Fruit fly (Drosophila melanogaster) whole organism, pupa: ENCODE results near the gene CG42853.

Source experiments
- CG4496 ChIP-seq: fragments of 200-800 bp; sonication (Bioruptor generic); IDR thresholded peaks from 3 replicates; pipeline ENCODE4 v1.3.6; 2022; ENCODE audit warnings: missing biosample characterization, missing genetic modification characterization
- CG8301 ChIP-seq: fragments of 200-800 bp; sonication (Bioruptor generic); optimal IDR thresholded peaks from 2 replicates; lab custom pipeline; 2018; ENCODE audit warnings: missing biosample characterization, mild to moderate bottlenecking, missing genetic modification characterization
- EcR ChIP-seq: fragments of 200-800 bp; sonication (Bioruptor generic); optimal IDR thresholded peaks from 3 replicates; lab custom pipeline; 2019; ENCODE audit warnings: missing biosample characterization, missing genetic modification characterization, mild to moderate bottlenecking, moderate library complexity, missing genetic modification reagents
- Ets98B ChIP-seq: fragments of 200-800 bp; sonication (Bioruptor generic); IDR thresholded peaks from 2 replicates; pipeline ENCODE4 v1.3.6; 2022; ENCODE audit warnings: missing biosample characterization, missing genetic modification characterization
- Pif1A ChIP-seq: fragments of 200-800 bp; sonication (Bioruptor generic); optimal IDR thresholded peaks from 3 replicates; lab custom pipeline; 2016; ENCODE audit warnings: missing biosample characterization, missing genetic modification characterization
- Pif1B ChIP-seq: fragments of 200-800 bp; sonication (Bioruptor generic); optimal IDR thresholded peaks from 3 replicates; lab custom pipeline; 2016; ENCODE audit warnings: missing biosample characterization, missing genetic modification characterization
- Snoo ChIP-seq: fragments of 200-800 bp; sonication (Bioruptor generic); optimal IDR thresholded peaks from 3 replicates; lab custom pipeline; 2017; ENCODE audit warnings: missing biosample characterization, mild to moderate bottlenecking, missing genetic modification characterization, inconsistent platforms
- fd96Ca ChIP-seq: fragments of 200-800 bp; sonication (Bioruptor generic); IDR thresholded peaks from 3 replicates; pipeline ENCODE4 v1.3.6; 2022; ENCODE audit warnings: missing biosample characterization, missing genetic modification characterization
- gl ChIP-seq: fragments of 200-800 bp; sonication (Bioruptor generic); optimal IDR thresholded peaks from 2 replicates; lab custom pipeline; 2018; ENCODE audit warnings: missing biosample characterization, mild to moderate bottlenecking, missing genetic modification characterization
- rn ChIP-seq: fragments of 200-800 bp; sonication (Bioruptor generic); IDR thresholded peaks from 2 replicates; pipeline ENCODE4 v1.3.6; 2022; ENCODE audit warnings: missing biosample characterization, missing genetic modification characterization

dm6 chr3L:18162174-18162690, 40.4 kb upstream of the CG42853 start, which contains the start of gene CG13699:
- TF ChIP-seq EcR (peak; percentile 17), CG4496 (GFP tag; lab: Robert Waterston, UW) (0 out of 3 replicates have a peak, but pooled peaks have one; percentile 20), gl (tag; lab: Kevin White, UChicago) (no peak), Pif1A (no peak), rn (GFP tag; lab: Robert Waterston, UW) (no peak), Snoo (tag; lab: Kevin White, UChicago) (no peak), CG8301 (tag; lab: Kevin White, UChicago) (no peak), Ets98B (GFP tag; lab: Robert Waterston, UW) (no peak), Pif1B (no peak), fd96Ca (GFP tag; lab: Robert Waterston, UW) (no peak)
